Worm (Caenorhabditis elegans) whole organism, L1 larva: ENCODE results near the gene mcm-2.

ENCODE experiments used
- C16A3.4 ChIP-seq: fragments of 150-350 bp; optimal IDR thresholded peaks from 2 replicates; lab custom pipeline; 2014; ENCODE audit warnings: missing biosample characterization, missing genetic modification characterization
- F16B12.6 ChIP-seq: fragments of 150-350 bp; optimal IDR thresholded peaks from 2 replicates; lab custom pipeline; 2014; ENCODE audit warnings: missing biosample characterization, missing genetic modification characterization
- Y116A8C.19 ChIP-seq: sonication (generic microtip); optimal IDR thresholded peaks from 2 replicates; lab custom pipeline; 2016; ENCODE audit warnings: missing compliant biosample characterization, missing genetic modification characterization, borderline replicate concordance
- aha-1 ChIP-seq: fragments of 150-350 bp; optimal IDR thresholded peaks from 2 replicates; lab custom pipeline; 2014; ENCODE audit warnings: missing biosample characterization, missing genetic modification characterization
- alr-1 ChIP-seq: fragments of 200-800 bp; sonication (Bioruptor generic); optimal IDR thresholded peaks from 2 replicates; lab custom pipeline; 2018; ENCODE audit warnings: borderline replicate concordance, mild to moderate bottlenecking, missing genetic modification characterization, missing compliant biosample characterization
- ama-1 ChIP-seq: fragments of 150-350 bp; optimal IDR thresholded peaks from 2 replicates; lab custom pipeline; 2014
- ceh-63 ChIP-seq: fragments of 200-800 bp; sonication (Bioruptor generic); optimal IDR thresholded peaks from 2 replicates; lab custom pipeline; 2018; ENCODE audit warnings: mild to moderate bottlenecking, missing genetic modification characterization, missing compliant biosample characterization
- dpl-1 ChIP-seq, 3 experiments: fragments of 150-350 bp in 2 of 3; sonication (generic microtip) in 1 of 3; optimal IDR thresholded peaks; 2 replicates each; lab custom pipeline; 2014 to 2017; ENCODE audit warnings: missing biosample characterization in 3 of 3, missing genetic modification characterization in 3 of 3, missing genetic modification reagents in 3 of 3
- dsc-1 ChIP-seq: sonication (generic microtip); optimal IDR thresholded peaks from 2 replicates; lab custom pipeline; 2016; ENCODE audit warnings: mild to moderate bottlenecking, missing genetic modification characterization, missing compliant biosample characterization
- efl-1 ChIP-seq, 4 experiments: fragments of 150-350 bp; optimal IDR thresholded peaks in 3 of 4; peaks in 1 of 4; 1 replicate in 1 of 4; 2 replicates in 3 of 4; lab custom pipeline; 2014; ENCODE audit warnings: missing biosample characterization in 2 of 4, missing genetic modification characterization in 2 of 4, missing genetic modification reagents in 2 of 4
- elt-2 ChIP-seq: sonication (generic microtip); optimal IDR thresholded peaks from 2 replicates; lab custom pipeline; 2016; ENCODE audit warnings: missing genetic modification characterization, mild to moderate bottlenecking, inconsistent platforms, missing compliant biosample characterization, missing genetic modification reagents
- elt-3 ChIP-seq, 6 experiments: fragments of 150-350 bp in 1 of 6; sonication (generic microtip); optimal IDR thresholded peaks; 2 replicates each; lab custom pipeline; 2017 to 2018; ENCODE audit warnings: missing biosample characterization in 6 of 6, missing genetic modification characterization in 6 of 6, inconsistent platforms in 1 of 6
- fkh-4 ChIP-seq: sonication (generic microtip); optimal IDR thresholded peaks from 2 replicates; lab custom pipeline; 2016; ENCODE audit warnings: missing compliant biosample characterization, missing genetic modification characterization, borderline replicate concordance
- grh-1 ChIP-seq: fragments of 200-800 bp; sonication (Bioruptor generic); IDR thresholded peaks from 2 replicates; pipeline ENCODE4 v1.3.6; 2022; ENCODE audit warnings: missing genetic modification reagents, missing genetic modification characterization, missing compliant biosample characterization
- hlh-17 ChIP-seq: fragments of 200-800 bp; sonication (Bioruptor generic); optimal IDR thresholded peaks from 2 replicates; lab custom pipeline; 2018; ENCODE audit warnings: missing genetic modification characterization, mild to moderate bottlenecking, missing compliant biosample characterization, moderate library complexity, borderline replicate concordance
- hlh-4 ChIP-seq: sonication (generic microtip); optimal IDR thresholded peaks from 2 replicates; lab custom pipeline; 2016; ENCODE audit warnings: mild to moderate bottlenecking, missing genetic modification characterization, missing compliant biosample characterization
- jun-1 ChIP-seq: fragments of 150-350 bp; optimal IDR thresholded peaks from 2 replicates; lab custom pipeline; 2014; ENCODE audit warnings: missing biosample characterization, missing genetic modification reagents, missing genetic modification characterization
- lin-15B ChIP-seq: fragments of 150-350 bp; sonication (generic microtip); optimal IDR thresholded peaks from 3 replicates; lab custom pipeline; 2014; ENCODE audit warnings: missing biosample characterization, missing genetic modification characterization
- lin-35 ChIP-seq, 2 experiments: fragments of 150-350 bp; optimal IDR thresholded peaks; 2 replicates each; lab custom pipeline; 2014; ENCODE audit warnings: missing biosample characterization in 2 of 2, missing genetic modification characterization in 2 of 2, missing genetic modification reagents in 2 of 2
- lin-39 ChIP-seq: fragments of 150-350 bp; optimal IDR thresholded peaks from 2 replicates; lab custom pipeline; 2014; ENCODE audit warnings: missing biosample characterization, missing genetic modification reagents, missing genetic modification characterization
- lir-3 ChIP-seq: sonication (generic microtip); optimal IDR thresholded peaks from 2 replicates; lab custom pipeline; 2016; ENCODE audit warnings: mild to moderate bottlenecking, missing genetic modification characterization, moderate library complexity, missing compliant biosample characterization; ENCODE audit not compliant: poor library complexity
- lsy-2 ChIP-seq, 2 experiments: fragments of 150-350 bp; optimal IDR thresholded peaks; 2 replicates each; lab custom pipeline; 2014; ENCODE audit warnings: missing biosample characterization in 2 of 2, missing genetic modification characterization in 2 of 2
- mep-1 ChIP-seq: fragments of 150-350 bp; optimal IDR thresholded peaks from 2 replicates; lab custom pipeline; 2014; ENCODE audit warnings: missing biosample characterization, missing genetic modification characterization
- nhr-11 ChIP-seq: fragments of 150-350 bp; optimal IDR thresholded peaks from 2 replicates; lab custom pipeline; 2014; ENCODE audit warnings: missing biosample characterization, missing genetic modification characterization
- nhr-19 ChIP-seq: fragments of 200-800 bp; sonication (Bioruptor generic); conservative IDR thresholded peaks from 2 replicates; pipeline ENCODE4 v1.3.6; 2022; ENCODE audit warnings: missing genetic modification characterization, missing compliant biosample characterization
- nhr-20 ChIP-seq: sonication (generic microtip); optimal IDR thresholded peaks from 2 replicates; lab custom pipeline; 2016; ENCODE audit warnings: mild to moderate bottlenecking, missing genetic modification characterization, missing compliant biosample characterization
- nhr-28 ChIP-seq: fragments of 150-350 bp; optimal IDR thresholded peaks from 2 replicates; lab custom pipeline; 2014; ENCODE audit warnings: missing biosample characterization, missing genetic modification characterization
- nhr-76 ChIP-seq: sonication (generic microtip); optimal IDR thresholded peaks from 2 replicates; lab custom pipeline; 2017; ENCODE audit warnings: missing biosample characterization, missing genetic modification characterization
- nhr-77 ChIP-seq: fragments of 150-350 bp; optimal IDR thresholded peaks from 2 replicates; lab custom pipeline; 2014; ENCODE audit warnings: missing biosample characterization, missing genetic modification characterization
- nhr-84 ChIP-seq: sonication (generic microtip); optimal IDR thresholded peaks from 2 replicates; lab custom pipeline; 2017; ENCODE audit warnings: missing biosample characterization, missing genetic modification characterization
- pax-3 ChIP-seq: fragments of 200-800 bp; sonication (Bioruptor generic); optimal IDR thresholded peaks from 2 replicates; lab custom pipeline; 2018; ENCODE audit warnings: mild to moderate bottlenecking, missing genetic modification characterization, moderate library complexity, missing compliant biosample characterization
- skn-1 ChIP-seq: fragments of 150-350 bp; optimal IDR thresholded peaks from 2 replicates; lab custom pipeline; 2014; ENCODE audit warnings: missing biosample characterization, missing genetic modification characterization
- sox-4 ChIP-seq: sonication (generic microtip); optimal IDR thresholded peaks from 2 replicates; lab custom pipeline; 2016; ENCODE audit warnings: missing genetic modification characterization, missing compliant biosample characterization
- sptf-1 ChIP-seq: fragments of 150-350 bp; optimal IDR thresholded peaks from 2 replicates; lab custom pipeline; 2014; ENCODE audit warnings: missing biosample characterization, missing genetic modification characterization
- sup-37 ChIP-seq: fragments of 200-800 bp; sonication (Bioruptor generic); optimal IDR thresholded peaks from 2 replicates; lab custom pipeline; 2018; ENCODE audit warnings: mild to moderate bottlenecking, missing genetic modification characterization, missing compliant biosample characterization
- swsn-7 ChIP-seq: sonication (generic microtip); optimal IDR thresholded peaks from 2 replicates; lab custom pipeline; 2016; ENCODE audit warnings: missing genetic modification characterization, missing compliant biosample characterization
- tbx-2 ChIP-seq: sonication (generic microtip); optimal IDR thresholded peaks from 2 replicates; lab custom pipeline; 2016; ENCODE audit warnings: missing genetic modification characterization, missing compliant biosample characterization
- xbp-1 ChIP-seq: sonication (generic microtip); optimal IDR thresholded peaks from 2 replicates; lab custom pipeline; 2016; ENCODE audit warnings: missing genetic modification characterization, missing compliant biosample characterization
- zag-1 ChIP-seq: fragments of 150-350 bp; optimal IDR thresholded peaks from 2 replicates; lab custom pipeline; 2014; ENCODE audit warnings: missing biosample characterization, missing genetic modification characterization
- zip-4 ChIP-seq: fragments of 200-800 bp; sonication (Bioruptor generic); optimal IDR thresholded peaks from 2 replicates; lab custom pipeline; 2018; ENCODE audit warnings: mild to moderate bottlenecking, missing genetic modification characterization, moderate library complexity, missing compliant biosample characterization

Gene mcm-2

ce11 chrII:12036516-12036915 lies 30.1 kb upstream of the mcm-2 start, which contains the start of gene cyn-16:
cyn-16 (minus strand) TSS chrII:12036742.
- TF ChIP-seq nhr-84 (tag; lab: Kevin White, UChicago) (no peak), mep-1 (tag; lab: Kevin White, UChicago) (no peak), efl-1 (optimal IDR thresholded peaks at IDR 0.05; lab: Kevin White, UChicago) (no peak), efl-1 (GFP tag; optimal IDR thresholded peaks at IDR 0.05 in 1 of 2; lab: Kevin White, UChicago) (peak in 1 of 2 experiments; percentile 49), ceh-63 (GFP tag; lab: Kevin White, UChicago) (no peak), skn-1 (no peak), C16A3.4 (tag; lab: Kevin White, UChicago) (no peak)

ce11 chrII:12036075-12036474 lies 29.6 kb upstream of the mcm-2 start:
- TF ChIP-seq hlh-4 (no peak), sup-37 (GFP tag; lab: Kevin White, UChicago) (no peak), nhr-28 (tag; lab: Kevin White, UChicago) (no peak), swsn-7 (no peak), aha-1 (tag; lab: Kevin White, UChicago) (no peak), pax-3 (tag; lab: Kevin White, UChicago) (no peak), hlh-17 (no peak), lir-3 (tag; lab: Kevin White, UChicago) (no peak), lin-35 (GFP tag; optimal IDR thresholded peaks at IDR 0.05; lab: Kevin White, UChicago) (no peak), jun-1 (tag; lab: Kevin White, UChicago) (no peak), fkh-4 (tag; lab: Kevin White, UChicago) (no peak), tbx-2 (no peak), xbp-1 (tag; lab: Kevin White, UChicago) (no peak)
- TF ChIP-seq, all 84 proteins: peak for 0

ce11 chrII:12028707-12029106 lies 22.3 kb upstream of the mcm-2 start:
- TF ChIP-seq elt-2 (tag; lab: Kevin White, UChicago) (no peak), lin-15B (tag; lab: Kevin White, UChicago) (no peak), zag-1 (tag; lab: Kevin White, UChicago) (no peak), grh-1 (GFP tag; lab: Robert Waterston, UW) (no peak), nhr-11 (tag; lab: Kevin White, UChicago) (no peak), sptf-1 (tag; lab: Kevin White, UChicago) (no peak), nhr-76 (tag; lab: Kevin White, UChicago) (no peak), zip-4 (GFP tag; lab: Kevin White, UChicago) (no peak)
- TF ChIP-seq, all 84 proteins: peak for 0

- TF ChIP-seq efl-1 (optimal IDR thresholded peaks at IDR 0.05; lab: Kevin White, UChicago) (no peak), efl-1 (GFP tag; optimal IDR thresholded peaks at IDR 0.05 in 1 of 2; lab: Kevin White, UChicago) (peak in 1 of 2 experiments; percentile 34), nhr-20 (tag; lab: Kevin White, UChicago) (no peak), aha-1 (tag; lab: Kevin White, UChicago) (no peak), elt-2 (tag; lab: Kevin White, UChicago) (peak; percentile 47)
- TF ChIP-seq, all 84 proteins: peak for 2
Measured at ce11 chrII:12027697-12028245, 21.3 kb upstream of the mcm-2 start, which contains the start of gene Y17G7B.8. Y17G7B.8 (minus strand) TSS chrII:12027747.

- TF ChIP-seq elt-2 (tag; lab: Kevin White, UChicago), result no peak
- TF ChIP-seq sox-4 (tag; lab: Kevin White, UChicago), result no peak
- no peak for TF ChIP-seq sup-37 (GFP tag; lab: Kevin White, UChicago)
- TF ChIP-seq ama-1 (lab: Kevin White, UChicago), result no peak
- TF ChIP-seq nhr-19 (GFP tag; lab: Robert Waterston, UW), result no peak
- TF ChIP-seq grh-1 (GFP tag; lab: Robert Waterston, UW), result no peak
- no peak for TF ChIP-seq Y116A8C.19 (tag; lab: Kevin White, UChicago)
- TF ChIP-seq xbp-1 (tag; lab: Kevin White, UChicago), result no peak
- peak; percentile 48 for TF ChIP-seq skn-1
- TF ChIP-seq nhr-77, result no peak
- peak; percentile 22 for TF ChIP-seq mep-1 (tag; lab: Kevin White, UChicago)
- no peak for TF ChIP-seq dsc-1 (tag; lab: Kevin White, UChicago)
- TF ChIP-seq efl-1 (optimal IDR thresholded peaks at IDR 0.05; lab: Kevin White, UChicago), result peak; percentile 4 to 21
- peak; percentile 18 to 92 for TF ChIP-seq efl-1 (GFP tag; optimal IDR thresholded peaks at IDR 0.05 in 1 of 2; lab: Kevin White, UChicago)
- TF ChIP-seq F16B12.6 (tag; lab: Kevin White, UChicago), result peak; percentile 79
- no peak for TF ChIP-seq pax-3 (tag; lab: Kevin White, UChicago)
- TF ChIP-seq dpl-1 (GFP tag; optimal IDR thresholded peaks at IDR 0.05; lab: Kevin White, UChicago), result peak in 1 of 3 experiments; percentile 37
- no peak for TF ChIP-seq alr-1
- TF ChIP-seq elt-3 (tag; optimal IDR thresholded peaks at IDR 0.05; lab: Kevin White, UChicago), result no peak
- TF ChIP-seq nhr-28 (tag; lab: Kevin White, UChicago), result no peak
- TF ChIP-seq lsy-2 (tag; optimal IDR thresholded peaks at IDR 0.05; lab: Kevin White, UChicago), result peak; percentile 56 to 90
- TF ChIP-seq swsn-7, result no peak
- peak in 1 of 2 experiments; percentile 23 for TF ChIP-seq lin-35 (GFP tag; optimal IDR thresholded peaks at IDR 0.05; lab: Kevin White, UChicago)
- no peak for TF ChIP-seq lin-39 (tag; lab: Kevin White, UChicago)
- TF ChIP-seq hlh-17, result no peak
Measured at ce11 chrII:12023315-12023878, 17.0 kb upstream of the mcm-2 start, which contains the start of gene Y17G7B.12. Y17G7B.12 (plus strand) TSS chrII:12023861.
